Fruit fly (Drosophila melanogaster): ENCODE data around the gene CG34417.

dm6 chrX:6612509-6612908, 71.9 kb downstream of the CG34417 start:
- no peak for TF ChIP-seq CG7045 (GFP tag; optimal IDR thresholded peaks at IDR 0.05)
- TF ChIP-seq CG12768 (GFP tag; optimal IDR thresholded peaks at IDR 0.05), result no peak
- no peak for TF ChIP-seq CG11617 (GFP tag; optimal IDR thresholded peaks at IDR 0.05)
- no peak for TF ChIP-seq Crg-1 (GFP tag; optimal IDR thresholded peaks at IDR 0.05)
- TF ChIP-seq pad (GFP tag; optimal IDR thresholded peaks at IDR 0.05), result no peak
- no peak for TF ChIP-seq kay (GFP tag; ENCODE audit: borderline replicate concordance)
- no peak for TF ChIP-seq cic (GFP tag; optimal IDR thresholded peaks at IDR 0.05)
- TF ChIP-seq toe (GFP tag; optimal IDR thresholded peaks at IDR 0.05), result no peak
- no peak for TF ChIP-seq tj (GFP tag; optimal IDR thresholded peaks at IDR 0.05)

Data from whole organism, adult.